Fruit fly (Drosophila melanogaster) whole organism, larva: ENCODE data around the gene Rilpl.

Experiments used
- noc ChIP-seq: fragments of 200-800 bp; sonication (Bioruptor generic); optimal IDR thresholded peaks from 3 replicates; lab custom pipeline; 2019; ENCODE audit warnings: missing biosample characterization, mild to moderate bottlenecking, missing genetic modification characterization, moderate library complexity

The Rilpl gene

dm6 chrX:1382489-1382888, 10.4 kb upstream of the Rilpl start:
- TF ChIP-seq noc (tag; lab: Kevin White, UChicago) = no peak

DNA sequence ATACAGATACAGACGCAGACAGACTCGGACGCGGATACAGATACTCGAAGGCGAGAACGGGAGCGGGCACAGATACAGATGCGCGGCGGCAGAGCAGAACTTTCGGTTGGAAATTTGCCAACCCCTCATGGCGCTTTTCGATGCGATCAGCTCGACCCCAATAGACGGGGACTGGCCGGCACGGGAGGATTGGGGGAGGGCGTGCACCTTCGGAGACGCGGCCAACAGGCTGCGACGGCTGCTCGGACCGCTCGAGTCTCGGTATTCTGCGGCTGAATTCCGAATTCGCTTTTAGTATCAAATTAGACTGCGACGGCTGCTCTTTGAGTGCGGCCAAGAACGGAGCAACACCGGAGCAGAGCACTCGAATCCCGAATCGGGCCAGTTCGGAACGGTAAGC, 8.6 kb upstream of the Rilpl start:
- TF ChIP-seq noc (tag; lab: Kevin White, UChicago) = no peak

- TF ChIP-seq noc (tag; lab: Kevin White, UChicago) = no peak
Measured at dm6 chrX:1387149-1387752, 5.6 kb upstream of the Rilpl start.

DNA sequence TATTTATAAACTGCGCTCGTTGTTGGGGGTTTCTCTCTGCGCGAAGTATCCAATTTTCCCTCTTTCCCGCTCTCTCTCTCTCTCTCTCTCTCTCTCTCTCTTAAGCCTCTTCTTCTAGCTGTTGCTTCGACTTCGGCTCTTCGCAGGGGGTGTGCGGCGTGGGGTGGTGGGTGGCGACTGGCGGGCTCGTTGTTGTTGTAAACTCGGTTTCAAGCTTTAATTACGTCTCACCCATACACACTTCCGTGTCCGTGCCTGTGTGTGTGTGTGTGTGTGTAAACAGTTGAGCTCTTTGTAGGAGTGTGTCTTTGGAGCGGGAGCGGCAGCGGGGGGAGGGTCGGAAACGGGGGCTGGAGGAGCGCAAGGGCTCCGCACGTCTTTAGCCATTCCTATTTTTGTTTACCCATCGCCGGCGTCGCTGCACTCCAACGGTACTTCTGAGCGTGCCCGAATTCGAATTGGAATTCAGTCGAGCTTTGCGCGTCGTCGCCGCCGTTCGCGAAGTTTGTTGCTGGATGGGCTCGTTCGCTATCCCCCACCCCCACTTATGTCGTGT, 4.6 kb upstream of the Rilpl start:
- TF ChIP-seq noc (tag; lab: Kevin White, UChicago) = no peak

DNA sequence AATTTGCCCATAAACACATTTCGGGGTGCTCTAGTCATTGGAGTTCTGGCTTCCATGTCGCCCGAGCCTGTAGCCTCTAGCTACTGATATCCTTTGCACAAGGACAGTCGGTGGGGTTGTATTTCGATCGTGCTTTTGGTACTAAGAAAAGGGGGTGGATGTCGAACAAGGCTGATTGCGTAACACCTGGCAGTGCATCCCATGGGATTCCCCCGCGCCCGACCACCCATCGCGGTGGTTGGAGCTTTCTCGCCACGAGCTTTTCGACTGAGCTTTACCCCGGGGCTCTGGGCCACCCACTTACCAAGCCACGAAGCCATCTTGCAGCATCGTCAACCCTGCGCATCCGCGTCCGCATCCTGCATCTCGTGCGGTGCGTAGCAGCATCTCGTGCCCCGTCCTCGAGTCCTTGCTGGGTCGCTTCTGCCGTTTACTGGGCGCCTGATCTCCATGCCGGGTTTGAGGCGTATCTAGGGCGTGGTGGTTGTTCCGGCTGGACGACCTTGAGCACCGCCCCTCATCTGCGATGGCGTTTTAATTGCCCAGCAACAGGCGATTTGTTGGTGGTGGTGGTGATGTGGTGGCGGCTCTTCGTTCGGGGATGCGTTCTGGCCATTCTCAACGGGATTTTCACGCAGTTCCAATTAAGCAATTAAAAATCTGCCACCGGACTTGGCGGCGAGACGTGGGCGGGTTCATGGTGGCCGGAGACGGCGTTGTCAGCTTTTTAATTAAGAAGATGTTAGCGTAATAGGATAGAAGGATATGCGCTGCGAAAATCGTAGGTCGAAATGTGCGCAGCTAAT, 5.0 kb downstream of the Rilpl start:
- TF ChIP-seq noc (tag; lab: Kevin White, UChicago) = no peak

DNA sequence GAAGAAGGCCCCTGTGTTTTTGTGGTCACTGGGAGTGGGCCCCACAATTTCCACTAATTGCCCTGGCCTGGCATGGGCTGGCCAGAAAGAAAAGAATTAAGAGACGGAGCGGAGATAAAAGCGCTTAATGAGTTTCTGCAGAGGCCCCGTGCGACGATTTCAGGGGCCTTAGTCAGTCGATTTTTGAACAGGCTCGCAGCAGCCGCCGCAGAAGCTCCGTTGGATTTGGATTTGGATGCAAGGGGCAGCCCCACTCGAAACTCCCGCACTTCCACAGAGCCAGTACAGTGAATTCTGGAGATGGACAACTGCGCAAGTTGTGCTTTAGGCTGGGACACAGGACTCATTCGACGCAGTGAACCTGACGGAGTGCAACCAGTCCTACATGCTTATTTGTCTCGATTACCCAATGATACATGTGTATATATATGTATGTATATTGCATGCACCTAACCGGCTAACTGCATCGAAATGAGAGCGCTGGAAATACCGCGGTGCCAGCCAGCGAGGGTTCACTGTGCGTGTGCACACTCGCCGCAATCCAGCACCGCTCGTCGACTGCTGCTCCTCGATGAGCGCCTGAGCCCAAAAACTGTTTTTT, 5.7 kb downstream of the Rilpl start:
- no peak for TF ChIP-seq noc (tag; lab: Kevin White, UChicago)

- TF ChIP-seq noc (tag; lab: Kevin White, UChicago) = no peak
Measured at dm6 chrX:1399056-1400003, 6.5 kb downstream of the Rilpl start.

DNA sequence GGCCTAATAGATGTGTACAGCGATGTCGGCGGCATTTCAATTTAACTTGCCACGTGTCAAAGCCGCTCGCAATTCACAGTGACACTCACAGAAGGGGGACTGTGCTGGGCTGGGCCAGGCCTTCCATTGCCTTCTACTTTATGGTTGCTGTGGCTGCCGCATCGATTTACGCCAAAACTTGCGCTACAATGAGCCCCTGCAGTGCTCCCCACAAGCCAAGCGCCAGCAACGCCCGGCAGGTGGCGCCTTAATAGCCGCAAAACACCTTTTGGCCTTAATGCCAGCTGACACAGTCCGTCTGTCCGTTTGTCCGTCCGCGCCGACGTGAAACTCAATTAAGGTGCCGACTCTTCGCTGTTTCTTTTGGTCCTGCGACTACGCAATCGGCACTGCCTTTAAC, 12.2 kb downstream of the Rilpl start:
- no peak for TF ChIP-seq noc (tag; lab: Kevin White, UChicago)

DNA sequence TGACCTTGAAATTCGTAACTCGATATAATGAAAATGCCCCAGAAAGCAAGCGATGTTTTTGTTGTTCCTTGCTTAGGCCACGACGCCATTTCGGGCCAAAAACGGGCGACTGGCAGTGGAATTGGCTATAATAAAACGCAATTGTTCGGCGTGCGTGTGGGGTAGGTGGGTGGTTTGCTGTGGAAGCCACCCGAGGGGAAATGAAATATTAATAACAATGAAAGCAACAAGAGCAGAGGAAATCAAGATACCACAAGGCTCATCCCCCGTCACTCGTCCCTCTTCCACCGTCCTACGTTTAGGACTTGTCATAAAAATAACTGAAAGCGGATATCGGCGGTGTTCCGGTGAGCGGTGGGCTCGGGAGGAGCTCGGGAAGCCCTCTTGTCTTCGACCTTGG, 12.9 kb downstream of the Rilpl start:
- TF ChIP-seq noc (tag; lab: Kevin White, UChicago) = no peak

dm6 chrX:1407683-1408082, 14.8 kb downstream of the Rilpl start:
- no peak for TF ChIP-seq noc (tag; lab: Kevin White, UChicago)

- no peak for TF ChIP-seq noc (tag; lab: Kevin White, UChicago)
Measured at dm6 chrX:1408964-1409363, 16.1 kb downstream of the Rilpl start, which contains the start of gene futsch. Gene futsch, plus strand, starts transcription at chrX:1409069.

- no peak for TF ChIP-seq noc (tag; lab: Kevin White, UChicago)
Measured at dm6 chrX:1410312-1410711, 17.5 kb downstream of the Rilpl start.

dm6 chrX:1411225-1411932, 18.5 kb downstream of the Rilpl start:
- no peak for TF ChIP-seq noc (tag; lab: Kevin White, UChicago)

DNA sequence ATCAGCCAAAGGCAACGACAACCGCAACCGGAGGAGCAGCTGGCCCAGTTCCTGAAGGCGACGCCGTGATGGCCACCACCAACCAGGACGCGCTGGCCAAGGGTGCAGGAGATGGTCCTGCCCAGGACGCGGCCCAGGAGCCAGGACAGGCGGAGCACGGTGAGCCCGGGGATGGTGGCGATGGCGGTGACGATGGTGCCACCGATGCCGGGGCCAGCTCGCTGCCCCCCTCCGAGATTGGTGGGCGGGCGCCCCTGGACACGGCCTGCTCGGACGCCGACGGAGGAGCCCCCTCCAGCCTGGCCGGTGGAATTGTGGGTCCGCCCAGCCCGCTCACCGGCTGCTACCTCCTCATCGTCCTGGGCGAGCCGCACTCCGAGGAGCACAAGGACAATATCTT, 21.4 kb downstream of the Rilpl start:
- no peak for TF ChIP-seq noc (tag; lab: Kevin White, UChicago)
